Worm (Caenorhabditis elegans) whole organism, L3 larva: ENCODE data around the gene F44E7.3.

Source experiments
- nhr-12 ChIP-seq: fragments of 150-350 bp; optimal IDR thresholded peaks from 2 replicates; lab custom pipeline; 2014; ENCODE audit warnings: missing biosample characterization, missing genetic modification characterization
- snpc-4 ChIP-seq: fragments of 150-350 bp; optimal IDR thresholded peaks from 2 replicates; lab custom pipeline; 2014; ENCODE audit warnings: missing biosample characterization, missing genetic modification characterization
- ztf-11 ChIP-seq: fragments of 150-350 bp; optimal IDR thresholded peaks from 2 replicates; lab custom pipeline; 2014; ENCODE audit warnings: missing biosample characterization, missing genetic modification characterization

DNA sequence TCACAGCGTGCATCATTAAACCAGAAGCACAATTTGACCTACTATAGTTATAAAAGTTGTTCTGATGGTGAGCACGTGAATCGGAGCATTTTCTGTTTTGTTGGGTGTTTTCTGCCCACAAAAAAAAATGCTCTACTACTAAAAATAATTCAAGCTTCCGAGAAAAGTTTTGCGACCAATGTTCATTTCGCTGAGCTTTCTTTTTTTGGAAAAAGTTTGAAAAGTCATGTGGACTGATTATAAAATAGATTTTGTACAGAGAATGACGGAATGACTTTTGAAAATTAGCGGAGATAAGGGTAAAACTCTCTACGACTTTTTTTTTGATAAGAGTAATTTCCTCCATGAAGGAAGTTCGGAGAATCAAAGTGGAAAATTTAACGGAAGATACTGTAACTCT lies 2.2 kb upstream of the F44E7.3 start:
- TF ChIP-seq snpc-4 (tag; lab: Kevin White, UChicago) (no peak), nhr-12 (tag; lab: Kevin White, UChicago) (no peak), ztf-11 (tag; lab: Kevin White, UChicago) (no peak)
